Worm (Caenorhabditis elegans): ENCODE results near the gene ceh-18.

- TF ChIP-seq ama-1 (optimal IDR thresholded peaks at IDR 0.05) (no peak), tbx-37 (GFP tag; conservative IDR thresholded peaks at IDR 0.05) (no peak), ceh-13 (GFP tag; optimal IDR thresholded peaks at IDR 0.05) (no peak), ets-7 (tag; optimal IDR thresholded peaks at IDR 0.05) (no peak), F13C5.2 (tag; optimal IDR thresholded peaks at IDR 0.05) (no peak), ceh-36 (tag; optimal IDR thresholded peaks at IDR 0.05) (no peak), aly-1 (tag; optimal IDR thresholded peaks at IDR 0.05) (no peak), hmbx-1 (tag; optimal IDR thresholded peaks at IDR 0.05) (no peak), pes-1 (GFP tag; IDR thresholded peaks at IDR 0.05) (no peak), flt-1 (GFP tag; IDR thresholded peaks at IDR 0.05) (no peak), tbx-11 (GFP tag; IDR thresholded peaks at IDR 0.05) (no peak)
Observed at ce11 chrX:3821609-3822008, 36.0 kb downstream of the ceh-18 start.
